Fruit fly (Drosophila melanogaster) whole organism, embryonic: ENCODE data around the gene woc.

Source experiments
- Abd-B ChIP-seq: fragments of 200-800 bp; sonication (Bioruptor generic); optimal IDR thresholded peaks from 2 replicates; lab custom pipeline; 2018; ENCODE audit warnings: missing biosample characterization, mild to moderate bottlenecking, missing genetic modification characterization, moderate library complexity
- B-H1 ChIP-seq: fragments of 200-800 bp; sonication (Bioruptor generic); IDR thresholded peaks from 3 replicates; pipeline ENCODE4 v1.3.6; 2022; ENCODE audit warnings: missing biosample characterization, missing genetic modification characterization
- BEAF-32 ChIP-seq: fragments of 200-800 bp; sonication (Bioruptor generic); optimal IDR thresholded peaks from 3 replicates; lab custom pipeline; 2017; ENCODE audit warnings: missing biosample characterization, missing genetic modification characterization, mild to moderate bottlenecking, moderate library complexity, missing genetic modification reagents
- Bteb2 ChIP-seq: fragments of 200-800 bp; sonication (Bioruptor generic); optimal IDR thresholded peaks from 2 replicates; lab custom pipeline; 2016; ENCODE audit warnings: missing biosample characterization, missing genetic modification characterization
- CG11093 ChIP-seq: fragments of 200-800 bp; sonication (Bioruptor generic); IDR thresholded peaks from 3 replicates; pipeline ENCODE4 v1.3.6; 2022; ENCODE audit warnings: missing biosample characterization, missing genetic modification characterization
- CG12219 ChIP-seq: fragments of 200-800 bp; sonication (Bioruptor generic); optimal IDR thresholded peaks from 3 replicates; lab custom pipeline; 2018; ENCODE audit warnings: missing biosample characterization, mild to moderate bottlenecking, missing genetic modification characterization
- CG13894 ChIP-seq: fragments of 200-800 bp; sonication (Bioruptor generic); optimal IDR thresholded peaks from 3 replicates; lab custom pipeline; 2018; ENCODE audit warnings: missing biosample characterization, mild to moderate bottlenecking, missing genetic modification characterization, moderate library complexity
- CG14050 ChIP-seq: fragments of 200-800 bp; sonication (Bioruptor generic); IDR thresholded peaks from 3 replicates; pipeline ENCODE4 v1.3.6; 2022; ENCODE audit warnings: missing biosample characterization, missing genetic modification characterization
- CG15073 ChIP-seq: fragments of 200-800 bp; sonication (Bioruptor generic); optimal IDR thresholded peaks from 2 replicates; lab custom pipeline; 2016; ENCODE audit warnings: missing biosample characterization, missing genetic modification characterization
- CG15269 ChIP-seq: fragments of 200-800 bp; sonication (Bioruptor generic); optimal IDR thresholded peaks from 2 replicates; lab custom pipeline; 2018; ENCODE audit warnings: missing biosample characterization, mild to moderate bottlenecking, missing genetic modification characterization, moderate library complexity
- CG16779 ChIP-seq: fragments of 200-800 bp; sonication (Bioruptor generic); IDR thresholded peaks from 2 replicates; pipeline ENCODE4 v1.3.6; 2022; ENCODE audit warnings: missing biosample characterization, missing genetic modification characterization
- CG17359 ChIP-seq: fragments of 200-800 bp; sonication (Bioruptor generic); optimal IDR thresholded peaks from 3 replicates; lab custom pipeline; 2018; ENCODE audit warnings: missing biosample characterization, mild to moderate bottlenecking, missing genetic modification characterization, moderate library complexity
- CG17385 ChIP-seq: fragments of 200-800 bp; sonication (Bioruptor generic); optimal IDR thresholded peaks from 3 replicates; lab custom pipeline; 2018; ENCODE audit warnings: missing biosample characterization, mild to moderate bottlenecking, missing genetic modification characterization
- CG31441 ChIP-seq: fragments of 200-800 bp; sonication (Bioruptor generic); IDR thresholded peaks from 2 replicates; pipeline ENCODE4 v1.3.6; 2022; ENCODE audit warnings: missing biosample characterization, missing genetic modification characterization
- CG4617 ChIP-seq: fragments of 200-800 bp; sonication (Bioruptor generic); optimal IDR thresholded peaks from 3 replicates; lab custom pipeline; 2016; ENCODE audit warnings: missing biosample characterization, missing genetic modification characterization, borderline replicate concordance
- CG4854 ChIP-seq: fragments of 200-800 bp; sonication (Bioruptor generic); optimal IDR thresholded peaks from 2 replicates; lab custom pipeline; 2016; ENCODE audit warnings: missing biosample characterization, missing genetic modification characterization, inconsistent platforms
- CG8359 ChIP-seq: fragments of 200-800 bp; sonication (Bioruptor generic); optimal IDR thresholded peaks from 2 replicates; lab custom pipeline; 2017; ENCODE audit warnings: missing biosample characterization, mild to moderate bottlenecking, missing genetic modification characterization, borderline replicate concordance
- CG9727 ChIP-seq: fragments of 200-800 bp; sonication (Bioruptor generic); optimal IDR thresholded peaks from 3 replicates; lab custom pipeline; 2017; ENCODE audit warnings: missing biosample characterization, mild to moderate bottlenecking, missing genetic modification characterization
- CG9932 ChIP-seq: fragments of 200-800 bp; sonication (Bioruptor generic); IDR thresholded peaks from 2 replicates; pipeline ENCODE4 v1.3.6; 2022; ENCODE audit warnings: missing biosample characterization, missing genetic modification characterization
- Dad ChIP-seq: fragments of 200-800 bp; sonication (Bioruptor generic); optimal IDR thresholded peaks from 3 replicates; lab custom pipeline; 2016; ENCODE audit warnings: missing biosample characterization, missing genetic modification characterization
- Ets97D ChIP-seq: fragments of 200-800 bp; sonication (Bioruptor generic); optimal IDR thresholded peaks from 3 replicates; lab custom pipeline; 2016; ENCODE audit warnings: missing biosample characterization, missing genetic modification characterization
- H15 ChIP-seq: fragments of 200-800 bp; sonication (Bioruptor generic); IDR thresholded peaks from 3 replicates; pipeline ENCODE4 v1.3.6; 2022; ENCODE audit warnings: missing biosample characterization, missing genetic modification characterization
- HmgD ChIP-seq: fragments of 200-800 bp; sonication (Bioruptor generic); optimal IDR thresholded peaks from 3 replicates; lab custom pipeline; 2016; ENCODE audit warnings: missing biosample characterization, missing genetic modification characterization
- Sin3A ChIP-seq: fragments of >200 bp; optimal IDR thresholded peaks from 2 replicates; lab custom pipeline; 2018
- bsh ChIP-seq, 2 experiments: fragments of 200-800 bp; sonication (Bioruptor generic); optimal IDR thresholded peaks; 2 replicates each; lab custom pipeline; 2017 to 2018; ENCODE audit warnings: mild to moderate bottlenecking in 2 of 2, missing biosample characterization in 2 of 2, missing genetic modification characterization in 2 of 2, moderate library complexity in 1 of 2
- cg ChIP-seq: fragments of 200-800 bp; sonication (Bioruptor generic); optimal IDR thresholded peaks from 3 replicates; lab custom pipeline; 2019; ENCODE audit warnings: missing biosample characterization, mild to moderate bottlenecking, missing genetic modification characterization, moderate library complexity
- chn ChIP-seq: fragments of 200-800 bp; sonication (Bioruptor generic); optimal IDR thresholded peaks from 2 replicates; lab custom pipeline; 2016; ENCODE audit warnings: missing biosample characterization, missing genetic modification characterization
- danr ChIP-seq: fragments of 200-800 bp; sonication (Bioruptor generic); IDR thresholded peaks from 2 replicates; pipeline ENCODE4 v1.3.6; 2022; ENCODE audit warnings: missing biosample characterization, missing genetic modification characterization
- dimm ChIP-seq: fragments of 200-800 bp; sonication (Bioruptor generic); IDR thresholded peaks from 2 replicates; pipeline ENCODE4 v1.3.6; 2022; ENCODE audit warnings: missing biosample characterization, missing genetic modification characterization
- dm ChIP-seq: fragments of 200-800 bp; sonication (Bioruptor generic); optimal IDR thresholded peaks from 3 replicates; lab custom pipeline; 2016; ENCODE audit warnings: missing biosample characterization, missing genetic modification characterization
- eve ChIP-seq, 2 experiments: fragments of >200 bp; optimal IDR thresholded peaks; 2 replicates each; lab custom pipeline; 2017; ENCODE audit warnings: missing biosample characterization in 2 of 2, missing genetic modification characterization in 2 of 2
- ewg ChIP-seq: fragments of 200-800 bp; sonication (Bioruptor generic); optimal IDR thresholded peaks from 3 replicates; lab custom pipeline; 2017; ENCODE audit warnings: mild to moderate bottlenecking, missing biosample characterization, missing genetic modification reagents, missing genetic modification characterization
- grn ChIP-seq: fragments of 200-800 bp; sonication (Bioruptor generic); optimal IDR thresholded peaks from 3 replicates; lab custom pipeline; 2017; ENCODE audit warnings: missing biosample characterization, missing genetic modification characterization
- gt ChIP-seq: fragments of 200-800 bp; sonication (Bioruptor generic); IDR thresholded peaks from 2 replicates; pipeline ENCODE4 v1.3.6; 2022; ENCODE audit warnings: missing biosample characterization, missing genetic modification characterization
- inv ChIP-seq: fragments of 200-800 bp; sonication (Bioruptor generic); IDR thresholded peaks from 2 replicates; pipeline ENCODE4 v1.3.6; 2022; ENCODE audit warnings: missing biosample characterization, missing genetic modification characterization; ENCODE audit not compliant: partially characterized antibody
- kni ChIP-seq: fragments of 200-800 bp; sonication (Bioruptor generic); optimal IDR thresholded peaks from 3 replicates; lab custom pipeline; 2017; ENCODE audit warnings: mild to moderate bottlenecking, missing biosample characterization, missing genetic modification reagents, missing genetic modification characterization
- mirr ChIP-seq: fragments of 200-800 bp; sonication (Bioruptor generic); optimal IDR thresholded peaks from 3 replicates; lab custom pipeline; 2018; ENCODE audit warnings: missing biosample characterization, mild to moderate bottlenecking, missing genetic modification characterization
- nom ChIP-seq: fragments of 200-800 bp; sonication (Bioruptor generic); optimal IDR thresholded peaks from 2 replicates; lab custom pipeline; 2017; ENCODE audit warnings: missing biosample characterization, missing genetic modification characterization, mild to moderate bottlenecking, moderate library complexity, missing genetic modification reagents
- oc ChIP-seq: fragments of 200-800 bp; sonication (Bioruptor generic); optimal IDR thresholded peaks from 2 replicates; lab custom pipeline; 2018; ENCODE audit warnings: missing biosample characterization, mild to moderate bottlenecking, missing genetic modification characterization, moderate library complexity
- odd ChIP-seq: fragments of 200-800 bp; sonication (Bioruptor generic); optimal IDR thresholded peaks from 2 replicates; lab custom pipeline; 2017; ENCODE audit warnings: missing biosample characterization, mild to moderate bottlenecking, missing genetic modification characterization
- psq ChIP-seq: fragments of 200-800 bp; sonication (Bioruptor generic); optimal IDR thresholded peaks from 2 replicates; lab custom pipeline; 2017; ENCODE audit warnings: missing biosample characterization, missing genetic modification characterization
- ro ChIP-seq: fragments of 200-800 bp; sonication (Bioruptor generic); IDR thresholded peaks from 2 replicates; pipeline ENCODE4 v1.3.6; 2022; ENCODE audit warnings: missing biosample characterization, missing genetic modification characterization
- sens ChIP-seq: fragments of 200-800 bp; sonication (Bioruptor generic); peaks from one replicate; lab custom pipeline; 2016; ENCODE audit warnings: missing biosample characterization, missing genetic modification characterization
- stc ChIP-seq: fragments of 200-800 bp; sonication (Bioruptor generic); IDR thresholded peaks from 2 replicates; pipeline ENCODE4 v1.3.6; 2022; ENCODE audit warnings: missing biosample characterization, missing genetic modification characterization
- stwl ChIP-seq: fragments of 200-800 bp; sonication (Bioruptor generic); optimal IDR thresholded peaks from 3 replicates; lab custom pipeline; 2018; ENCODE audit warnings: missing biosample characterization, mild to moderate bottlenecking, missing genetic modification characterization, moderate library complexity
- tio ChIP-seq: fragments of 200-800 bp; sonication (Bioruptor generic); optimal IDR thresholded peaks from 2 replicates; lab custom pipeline; 2017; ENCODE audit warnings: missing biosample characterization, missing genetic modification characterization, inconsistent platforms
- unc-4 ChIP-seq: fragments of 200-800 bp; sonication (Bioruptor generic); IDR thresholded peaks from 2 replicates; pipeline ENCODE4 v1.3.6; 2022; ENCODE audit warnings: missing biosample characterization, missing genetic modification characterization; ENCODE audit not compliant: partially characterized antibody
- yki ChIP-seq: fragments of >200 bp; optimal IDR thresholded peaks from 3 replicates; lab custom pipeline; 2018

woc gene

dm6 chr3R:27218814-27219213, 45.0 kb downstream of the woc start:
- TF ChIP-seq CG15269, result peak; percentile 52
- peak; percentile 30 for TF ChIP-seq CG17385 (GFP tag; lab: Kevin White, UChicago)
- peak; percentile 39 for TF ChIP-seq cg (GFP tag; lab: Kevin White, UChicago)
- no peak for TF ChIP-seq chn (GFP tag; lab: Kevin White, UChicago)
- no peak for TF ChIP-seq CG4854 (GFP tag; lab: Kevin White, UChicago)
- TF ChIP-seq CG31441 (GFP tag; lab: Robert Waterston, UW), result no peak
- no peak for TF ChIP-seq CG11093 (GFP tag; lab: Robert Waterston, UW)
- peak; percentile 50 for TF ChIP-seq CG13894 (tag; lab: Kevin White, UChicago)
- TF ChIP-seq CG16779 (GFP tag; lab: Robert Waterston, UW), result no peak
- TF ChIP-seq HmgD (GFP tag; lab: Kevin White, UChicago), result no peak
- no peak for TF ChIP-seq Ets97D (GFP tag; lab: Kevin White, UChicago)
- no peak for TF ChIP-seq unc-4 (GFP tag; lab: Robert Waterston, UW)
- TF ChIP-seq Dad (GFP tag; lab: Kevin White, UChicago), result no peak
- TF ChIP-seq kni (GFP tag; lab: Kevin White, UChicago), result peak; percentile 46
- no peak for TF ChIP-seq Sin3A
- TF ChIP-seq CG12219 (GFP tag; lab: Kevin White, UChicago), result no peak
- TF ChIP-seq CG17359 (tag; lab: Kevin White, UChicago), result no peak

dm6 chr3R:27218288-27218687, 45.6 kb downstream of the woc start:
- TF ChIP-seq stwl (tag; lab: Kevin White, UChicago) (no peak), BEAF-32 (GFP tag; lab: Kevin White, UChicago) (peak; percentile 3), sens (GFP tag; lab: Kevin White, UChicago) (peak; percentile 57)

- no peak for TF ChIP-seq gt (GFP tag; lab: Robert Waterston, UW)
- TF ChIP-seq CG15073 (GFP tag; lab: Kevin White, UChicago), result no peak
- no peak for TF ChIP-seq odd (GFP tag; lab: Kevin White, UChicago)
- TF ChIP-seq CG9727 (GFP tag; lab: Kevin White, UChicago), result no peak
- TF ChIP-seq stc (GFP tag; lab: Robert Waterston, UW), result no peak
- TF ChIP-seq dm (GFP tag; lab: Kevin White, UChicago), result no peak
- no peak for TF ChIP-seq psq
- TF ChIP-seq CG9932, result no peak
- TF ChIP-seq grn (GFP tag; lab: Kevin White, UChicago), result no peak
- TF ChIP-seq danr (GFP tag; lab: Robert Waterston, UW), result no peak
- no peak for TF ChIP-seq Abd-B (GFP tag; lab: Kevin White, UChicago)
- no peak for TF ChIP-seq CG4617 (GFP tag; lab: Kevin White, UChicago)
- peak; percentile 45 to 54 for TF ChIP-seq bsh (GFP tag; optimal IDR thresholded peaks at IDR 0.05; lab: Kevin White, UChicago)
- no peak for TF ChIP-seq dimm (GFP tag; lab: Robert Waterston, UW)
- no peak for TF ChIP-seq H15
- no peak for TF ChIP-seq CG8359
- no peak for TF ChIP-seq stwl (tag; lab: Kevin White, UChicago)
- no peak for TF ChIP-seq ewg (GFP tag; lab: Kevin White, UChicago)
- TF ChIP-seq CG14050 (GFP tag; lab: Robert Waterston, UW), result no peak
- TF ChIP-seq oc (tag; lab: Kevin White, UChicago), result no peak
- TF ChIP-seq ro (GFP tag; lab: Robert Waterston, UW), result no peak
- no peak for TF ChIP-seq tio (GFP tag; lab: Kevin White, UChicago)
- TF ChIP-seq B-H1 (GFP tag; lab: Robert Waterston, UW), result no peak
- TF ChIP-seq yki (lab: Kevin White, UChicago), result no peak
- no peak for TF ChIP-seq mirr (GFP tag; lab: Kevin White, UChicago)
- no peak for TF ChIP-seq inv (GFP tag; lab: Robert Waterston, UW)
- TF ChIP-seq nom (GFP tag; lab: Kevin White, UChicago), result peak; percentile 45
- no peak for TF ChIP-seq eve (GFP tag; optimal IDR thresholded peaks at IDR 0.05; lab: Kevin White, UChicago)
- TF ChIP-seq Dad (GFP tag; lab: Kevin White, UChicago), result no peak
- no peak for TF ChIP-seq Bteb2
These were observed 46.3 kb downstream of the woc start for dm6 chr3R:27217465-27218059.
